Worm (Caenorhabditis elegans): ENCODE measurements around the gene C10B5.1.

- TF ChIP-seq ztf-23 (GFP tag; IDR thresholded peaks at IDR 0.05) (no peak), cog-1 (tag; optimal IDR thresholded peaks at IDR 0.05) (no peak), flt-1 (GFP tag; IDR thresholded peaks at IDR 0.05) (no peak), med-1 (GFP tag; optimal IDR thresholded peaks at IDR 0.05; ENCODE audit: insufficient read depth) (no peak)
These were observed 27.4 kb downstream of the C10B5.1 start for ce11 chrV:8608483-8608882.
